Fruit fly (Drosophila melanogaster) whole organism, adult: ENCODE results near the gene Caf1-55.
A peak's percentile ranks its signal among the peaks of the same experiment; 100 is the strongest.

Experiments used
- CG11617 ChIP-seq: fragments of 200-800 bp; sonication (Bioruptor generic); optimal IDR thresholded peaks from 2 replicates; lab custom pipeline; 2017; ENCODE audit warnings: mild to moderate bottlenecking, missing biosample characterization, missing genetic modification reagents, missing genetic modification characterization
- CG12768 ChIP-seq: fragments of 200-800 bp; sonication (Bioruptor generic); optimal IDR thresholded peaks from 2 replicates; lab custom pipeline; 2017; ENCODE audit warnings: missing biosample characterization, missing genetic modification characterization, mild to moderate bottlenecking, moderate library complexity, missing genetic modification reagents
- CG14711 ChIP-seq: fragments of 200-800 bp; sonication (Bioruptor generic); optimal IDR thresholded peaks from 2 replicates; lab custom pipeline; 2018; ENCODE audit warnings: missing biosample characterization, mild to moderate bottlenecking, missing genetic modification characterization, moderate library complexity
- CG1620 ChIP-seq: fragments of 200-800 bp; sonication (Bioruptor generic); optimal IDR thresholded peaks from 2 replicates; lab custom pipeline; 2016; ENCODE audit warnings: missing biosample characterization, missing genetic modification characterization
- CG33017 ChIP-seq: fragments of 200-800 bp; sonication (Bioruptor generic); optimal IDR thresholded peaks from 2 replicates; lab custom pipeline; 2018; ENCODE audit warnings: missing biosample characterization, mild to moderate bottlenecking, missing genetic modification characterization, moderate library complexity
- CG5204 ChIP-seq: fragments of 200-800 bp; sonication (Bioruptor generic); optimal IDR thresholded peaks from 2 replicates; lab custom pipeline; 2016; ENCODE audit warnings: missing biosample characterization, missing genetic modification characterization
- CG7045 ChIP-seq: fragments of 200-800 bp; sonication (Bioruptor generic); optimal IDR thresholded peaks from 2 replicates; lab custom pipeline; 2017; ENCODE audit warnings: missing biosample characterization, mild to moderate bottlenecking, missing genetic modification characterization
- CG7101 ChIP-seq: fragments of 200-800 bp; sonication (Bioruptor generic); optimal IDR thresholded peaks from 2 replicates; lab custom pipeline; 2018; ENCODE audit warnings: missing biosample characterization, mild to moderate bottlenecking, missing genetic modification characterization, moderate library complexity
- Clk ChIP-seq: fragments of 200-800 bp; sonication (Bioruptor generic); optimal IDR thresholded peaks from 2 replicates; lab custom pipeline; 2017; ENCODE audit warnings: missing biosample characterization, missing genetic modification characterization
- Crg-1 ChIP-seq: fragments of 200-800 bp; sonication (Bioruptor generic); optimal IDR thresholded peaks from 2 replicates; lab custom pipeline; 2016; ENCODE audit warnings: missing biosample characterization, missing genetic modification characterization
- Hr96 ChIP-seq: fragments of 200-800 bp; sonication (Bioruptor generic); optimal IDR thresholded peaks from 2 replicates; lab custom pipeline; 2016; ENCODE audit warnings: missing biosample characterization, missing genetic modification characterization
- Mnt ChIP-seq: fragments of 200-800 bp; sonication (Bioruptor generic); optimal IDR thresholded peaks from 2 replicates; lab custom pipeline; 2016; ENCODE audit warnings: missing biosample characterization, mild to moderate bottlenecking, missing genetic modification characterization
- bab1 ChIP-seq: fragments of 200-800 bp; sonication (Bioruptor generic); optimal IDR thresholded peaks from 3 replicates; lab custom pipeline; 2019; ENCODE audit warnings: missing biosample characterization, mild to moderate bottlenecking, missing genetic modification characterization, moderate library complexity
- cic ChIP-seq: fragments of 200-800 bp; sonication (Bioruptor generic); optimal IDR thresholded peaks from 2 replicates; lab custom pipeline; 2017; ENCODE audit warnings: missing biosample characterization, mild to moderate bottlenecking, missing genetic modification characterization, moderate library complexity
- cnc ChIP-seq, 2 experiments: fragments of >200 bp; optimal IDR thresholded peaks; 2 replicates each; lab custom pipeline; 2017
- kay ChIP-seq: fragments of 200-800 bp; sonication (Bioruptor generic); peaks from one replicate; lab custom pipeline; 2016; ENCODE audit warnings: missing biosample characterization, missing genetic modification characterization, borderline replicate concordance
- ovo ChIP-seq: fragments of 200-800 bp; sonication (Bioruptor generic); optimal IDR thresholded peaks from 2 replicates; lab custom pipeline; 2016; ENCODE audit warnings: missing biosample characterization, missing genetic modification characterization
- pad ChIP-seq: fragments of 200-800 bp; sonication (Bioruptor generic); optimal IDR thresholded peaks from 3 replicates; lab custom pipeline; 2017; ENCODE audit warnings: missing biosample characterization, missing genetic modification characterization, mild to moderate bottlenecking, moderate library complexity, missing genetic modification reagents
- tj ChIP-seq: fragments of 200-800 bp; sonication (Bioruptor generic); optimal IDR thresholded peaks from 3 replicates; lab custom pipeline; 2017; ENCODE audit warnings: missing biosample characterization, mild to moderate bottlenecking, missing genetic modification characterization, moderate library complexity
- toe ChIP-seq: fragments of 200-800 bp; sonication (Bioruptor generic); optimal IDR thresholded peaks from 2 replicates; lab custom pipeline; 2016; ENCODE audit warnings: missing biosample characterization, missing genetic modification characterization

The Caf1-55 gene

DNA sequence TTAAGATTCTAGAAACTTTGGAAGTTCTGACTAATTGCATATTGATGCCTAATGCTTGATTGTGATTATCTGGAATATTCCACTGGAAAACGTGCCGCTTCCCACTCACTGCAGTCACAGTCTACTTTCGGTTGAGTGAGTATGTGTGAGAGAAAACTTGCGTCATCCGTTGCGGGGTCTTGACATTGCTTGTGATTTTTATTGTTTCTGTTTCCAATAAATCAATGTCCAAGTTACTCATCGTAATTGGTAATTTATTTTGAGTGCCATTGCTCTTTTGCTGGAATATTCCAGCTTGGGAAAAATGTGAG lies 17.6 kb downstream of the Caf1-55 start:
- no peak for TF ChIP-seq Hr96 (GFP tag; lab: Kevin White, UChicago)
- TF ChIP-seq CG11617 (GFP tag; lab: Kevin White, UChicago), result no peak
- TF ChIP-seq kay (GFP tag; lab: Kevin White, UChicago), result peak; percentile 51

DNA sequence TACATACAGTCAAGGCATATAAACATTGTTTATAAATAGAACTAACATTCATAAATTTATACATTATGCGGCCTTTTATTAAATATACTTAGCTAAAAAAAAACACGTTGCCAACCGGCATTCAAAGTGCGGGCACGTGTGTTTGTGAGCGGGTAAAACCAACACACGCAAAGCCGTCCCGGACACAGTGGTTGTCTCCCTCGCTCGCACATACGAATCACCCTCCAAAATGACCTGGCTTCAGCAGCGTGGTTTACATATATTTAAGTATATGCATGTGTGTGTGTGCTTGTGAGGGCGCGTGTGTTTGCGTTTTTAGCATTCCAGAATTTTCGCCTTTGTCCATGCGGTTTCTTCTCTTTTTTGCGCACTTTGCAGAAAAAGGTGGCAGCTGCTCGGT lies 18.1 kb downstream of the Caf1-55 start:
- TF ChIP-seq cnc (optimal IDR thresholded peaks at IDR 0.05; lab: Kevin White, UChicago) (no peak), CG1620 (GFP tag; lab: Kevin White, UChicago) (no peak), CG7101 (tag; lab: Kevin White, UChicago) (no peak), tj (peak; percentile 80), Crg-1 (GFP tag; lab: Kevin White, UChicago) (no peak), ovo (GFP tag; lab: Kevin White, UChicago) (peak; percentile 28), CG33017 (no peak), kay (GFP tag; lab: Kevin White, UChicago) (no peak), CG14711 (tag; lab: Kevin White, UChicago) (no peak), pad (no peak), cic (GFP tag; lab: Kevin White, UChicago) (no peak), bab1 (GFP tag; lab: Kevin White, UChicago) (no peak), Mnt (GFP tag; lab: Kevin White, UChicago) (peak; percentile 96), CG11617 (GFP tag; lab: Kevin White, UChicago) (no peak), toe (no peak), Clk (no peak), CG12768 (GFP tag; lab: Kevin White, UChicago) (peak; percentile 48), CG5204 (GFP tag; lab: Kevin White, UChicago) (peak; percentile 29), CG7045 (GFP tag; lab: Kevin White, UChicago) (no peak), Hr96 (GFP tag; lab: Kevin White, UChicago) (peak; percentile 38)

dm6 chr3R:15246601-15247000 lies 21.2 kb downstream of the Caf1-55 start:
- TF ChIP-seq CG12768 (GFP tag; lab: Kevin White, UChicago), result peak; percentile 18
- no peak for TF ChIP-seq CG5204 (GFP tag; lab: Kevin White, UChicago)
- no peak for TF ChIP-seq Hr96 (GFP tag; lab: Kevin White, UChicago)
- peak; percentile 18 for TF ChIP-seq CG7101 (tag; lab: Kevin White, UChicago)
- peak; percentile 24 for TF ChIP-seq tj

DNA sequence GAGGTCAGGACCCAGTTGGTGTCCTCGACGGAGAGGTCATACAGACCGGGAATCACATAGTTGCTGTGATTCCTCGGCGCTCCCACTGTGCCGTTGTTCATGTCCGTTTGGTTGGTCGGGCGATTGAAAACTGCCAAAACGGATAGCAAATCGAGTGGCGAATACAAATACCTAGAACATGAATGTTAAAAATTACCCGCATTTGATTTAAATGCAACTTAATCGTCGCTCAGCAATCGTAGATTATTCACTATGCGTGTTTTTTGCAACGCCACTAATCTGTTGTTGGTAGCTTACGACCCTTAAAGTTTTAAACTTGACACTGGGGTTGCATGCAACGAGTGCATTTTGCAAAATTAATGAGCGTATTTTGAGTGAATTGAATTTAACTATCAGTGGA lies 23.7 kb downstream of the Caf1-55 start, which contains the start of gene Amt:
Gene Amt, minus strand, starts transcription at position 101 of the 400 bp plus-strand sequence.
- TF ChIP-seq CG7101 (tag; lab: Kevin White, UChicago), result no peak

dm6 chr3R:15249735-15250134 lies 24.4 kb downstream of the Caf1-55 start, which contains the start of gene CG42404:
Gene CG42404, plus strand, starts transcription at chr3R:15250094.
- TF ChIP-seq ovo (GFP tag; lab: Kevin White, UChicago) (peak; percentile 39), tj (no peak)

DNA sequence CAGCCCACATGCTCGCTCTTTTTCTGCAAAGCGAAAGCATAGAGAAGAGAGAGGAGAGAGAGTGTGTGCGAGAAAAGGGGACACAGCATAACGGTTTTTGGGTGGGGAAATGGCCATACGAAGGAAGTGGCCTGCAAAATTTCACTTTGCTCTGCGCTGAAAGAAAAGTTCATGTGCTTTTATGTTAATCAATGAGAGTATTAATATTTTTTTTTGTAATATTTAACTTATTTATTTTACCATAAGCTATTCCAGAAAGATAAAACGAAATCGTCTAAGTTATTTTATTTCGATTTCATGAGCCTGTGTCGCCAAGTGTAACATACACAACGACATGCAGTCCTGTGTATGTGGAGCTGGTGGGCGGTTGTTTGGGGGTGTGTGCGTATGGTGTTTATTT lies 25.1 kb downstream of the Caf1-55 start:
- TF ChIP-seq Hr96 (GFP tag; lab: Kevin White, UChicago) (no peak), CG33017 (peak; percentile 88), tj (peak; percentile 19), Mnt (GFP tag; lab: Kevin White, UChicago) (peak; percentile 21), CG5204 (GFP tag; lab: Kevin White, UChicago) (peak; percentile 63), cic (GFP tag; lab: Kevin White, UChicago) (peak; percentile 24), Clk (peak; percentile 39), CG7101 (tag; lab: Kevin White, UChicago) (peak; percentile 69), CG14711 (tag; lab: Kevin White, UChicago) (peak; percentile 47), bab1 (GFP tag; lab: Kevin White, UChicago) (no peak), CG11617 (GFP tag; lab: Kevin White, UChicago) (peak; percentile 58), pad (peak; percentile 83), CG7045 (GFP tag; lab: Kevin White, UChicago) (peak; percentile 57), CG12768 (GFP tag; lab: Kevin White, UChicago) (peak; percentile 51), toe (no peak), CG1620 (GFP tag; lab: Kevin White, UChicago) (no peak)

DNA sequence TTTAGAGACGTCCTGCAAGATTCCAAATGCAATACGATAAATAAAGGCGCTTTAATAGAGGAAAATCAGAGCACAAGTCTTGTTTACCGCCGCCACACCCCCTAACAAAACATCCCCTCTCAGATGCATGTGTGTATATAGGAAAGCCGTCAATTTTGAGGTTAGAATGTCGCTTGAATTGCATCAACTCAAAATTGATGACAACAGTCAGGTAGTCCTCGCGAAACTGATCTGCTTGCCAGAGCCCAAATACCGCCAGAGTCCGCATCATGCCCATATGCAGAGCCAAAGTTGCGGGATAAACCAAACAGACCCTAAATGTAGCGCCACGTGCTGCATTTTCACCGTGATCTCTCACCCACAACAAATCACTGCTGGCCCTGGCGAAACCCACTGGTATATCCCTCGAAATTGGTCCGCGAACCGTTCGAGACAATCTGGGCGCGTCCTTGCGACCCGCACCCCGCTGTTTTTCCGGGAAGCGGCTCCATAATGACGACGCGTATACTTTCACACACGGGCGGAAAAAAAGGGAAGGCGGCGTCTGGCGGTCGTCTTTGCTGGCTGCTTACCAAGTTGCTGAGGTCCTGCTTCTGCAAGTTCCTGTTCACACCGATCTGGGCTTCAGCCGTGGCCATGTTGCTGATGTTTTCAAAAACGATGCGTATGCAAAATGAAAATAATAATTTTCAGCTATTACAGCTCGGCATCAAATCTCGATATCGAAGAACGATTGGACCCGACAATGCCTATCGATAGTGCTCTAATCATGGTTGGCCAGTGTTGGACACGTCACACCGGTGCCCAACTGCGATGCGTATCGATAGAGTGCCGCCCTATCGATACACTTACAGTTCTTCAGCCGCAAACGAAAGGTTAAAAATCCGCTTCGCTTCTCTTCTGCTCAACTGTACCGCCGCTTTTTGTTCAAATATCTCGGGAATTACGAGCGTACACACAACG lies 37.6 kb downstream of the Caf1-55 start, which contains the start of the genes eIF2gamma and Set:
Gene eIF2gamma, minus strand, starts transcription at position 749 of the 963 bp plus-strand sequence.
Gene Set, plus strand, starts transcription at position 843 of the 963 bp plus-strand sequence.
- TF ChIP-seq Mnt (GFP tag; lab: Kevin White, UChicago) (peak; percentile 79), CG7101 (tag; lab: Kevin White, UChicago) (peak; percentile 61), CG1620 (GFP tag; lab: Kevin White, UChicago) (peak; percentile 68), CG5204 (GFP tag; lab: Kevin White, UChicago) (no peak), Clk (peak; percentile 60), CG11617 (GFP tag; lab: Kevin White, UChicago) (no peak), CG33017 (peak; percentile 29), CG14711 (tag; lab: Kevin White, UChicago) (peak; percentile 26), kay (GFP tag; lab: Kevin White, UChicago) (no peak), cic (GFP tag; lab: Kevin White, UChicago) (no peak), cnc (optimal IDR thresholded peaks at IDR 0.05; lab: Kevin White, UChicago) (no peak), CG12768 (GFP tag; lab: Kevin White, UChicago) (peak; percentile 41), Crg-1 (GFP tag; lab: Kevin White, UChicago) (peak; percentile 30), tj (peak; percentile 72), ovo (GFP tag; lab: Kevin White, UChicago) (peak; percentile 47), pad (peak; percentile 63), bab1 (GFP tag; lab: Kevin White, UChicago) (peak; percentile 55), Hr96 (GFP tag; lab: Kevin White, UChicago) (no peak)
